Fruit fly (Drosophila melanogaster): ENCODE results near the gene Kyat.
A peak's percentile ranks its signal among the peaks of the same experiment; 100 is the strongest.

Kyat gene

dm6 chr3R:11856295-11856694 lies 34.0 kb upstream of the Kyat start:
- TF ChIP-seq cic (GFP tag; optimal IDR thresholded peaks at IDR 0.05) = no peak
- no peak for TF ChIP-seq CG11617 (GFP tag; optimal IDR thresholded peaks at IDR 0.05)
- no peak for TF ChIP-seq Mnt (GFP tag; optimal IDR thresholded peaks at IDR 0.05)
- TF ChIP-seq Crg-1 (GFP tag; optimal IDR thresholded peaks at IDR 0.05) = no peak

DNA sequence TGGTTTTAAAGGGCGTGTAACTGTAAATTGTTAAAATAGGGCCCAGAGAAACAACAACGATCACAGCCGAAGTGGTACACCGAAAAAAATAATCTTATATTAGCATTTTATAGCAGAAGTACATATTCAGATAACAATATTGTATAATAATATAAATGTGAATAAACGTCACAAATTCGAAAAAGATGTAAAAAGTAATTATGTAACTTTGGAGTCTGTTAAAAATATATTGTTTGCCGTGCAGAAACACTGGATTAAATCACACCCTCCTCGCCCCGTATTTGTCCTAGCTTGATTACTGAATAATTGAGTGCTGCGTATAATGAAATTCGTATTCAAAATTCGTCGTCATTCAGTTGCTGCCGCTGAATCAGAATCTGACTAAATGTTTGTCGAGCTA lies 32.9 kb upstream of the Kyat start:
- TF ChIP-seq CG12768 (GFP tag; optimal IDR thresholded peaks at IDR 0.05) (no peak), Hr96 (GFP tag; optimal IDR thresholded peaks at IDR 0.05) (no peak), kay (GFP tag; ENCODE audit: borderline replicate concordance) (no peak), tj (GFP tag; optimal IDR thresholded peaks at IDR 0.05) (no peak)

dm6 chr3R:11851939-11852338 lies 29.6 kb upstream of the Kyat start:
- no peak for TF ChIP-seq CG7045 (GFP tag; optimal IDR thresholded peaks at IDR 0.05)
- no peak for TF ChIP-seq Hr96 (GFP tag; optimal IDR thresholded peaks at IDR 0.05)
- TF ChIP-seq kay (GFP tag; ENCODE audit: borderline replicate concordance) = no peak

DNA sequence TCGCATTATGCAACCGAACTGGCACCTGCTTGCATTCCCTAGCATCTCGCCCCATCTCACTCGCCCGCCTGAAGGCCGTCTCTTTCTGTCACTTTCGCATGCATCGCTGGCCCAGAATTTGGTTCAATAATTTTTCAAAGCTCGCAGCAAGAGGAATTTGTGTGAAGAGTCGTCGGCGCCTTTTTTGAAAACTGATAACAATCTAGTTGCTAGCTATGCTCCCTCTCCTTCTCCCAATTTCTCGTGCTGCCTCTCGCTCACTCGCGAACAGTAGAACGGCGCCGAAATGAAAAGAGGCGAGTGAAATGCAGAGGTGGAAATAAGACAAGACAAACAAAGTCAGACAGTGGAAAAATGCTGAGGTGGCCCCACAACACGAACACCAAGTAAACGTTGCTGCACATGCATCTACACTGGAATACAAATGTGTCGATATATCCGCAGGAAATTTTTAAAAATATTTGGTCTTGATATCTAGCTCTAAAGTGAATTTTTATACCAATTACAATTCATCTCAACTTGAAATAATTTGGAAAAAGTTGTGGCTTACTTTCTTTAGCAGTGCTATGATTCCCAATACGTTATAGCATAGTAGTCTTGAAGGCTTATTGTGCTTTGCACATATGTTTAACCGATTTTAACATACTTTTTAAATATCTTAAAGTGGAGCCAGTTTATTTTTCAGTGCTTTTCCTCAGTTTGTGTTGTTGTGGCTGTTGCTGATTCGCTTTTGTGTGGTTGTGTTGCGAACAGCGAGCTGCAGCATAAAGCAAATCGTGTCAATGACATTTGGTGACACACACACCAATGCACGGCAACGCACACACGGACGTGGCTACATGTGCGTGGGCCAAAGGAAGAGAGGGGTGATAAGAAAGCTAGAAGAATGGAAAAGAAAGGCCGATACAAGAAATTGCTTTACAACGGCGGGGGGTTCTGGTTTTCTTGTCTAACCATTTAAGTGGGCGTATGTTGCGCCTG lies 28.9 kb upstream of the Kyat start:
- no peak for TF ChIP-seq CG12768 (GFP tag; optimal IDR thresholded peaks at IDR 0.05)
- peak; percentile 65 for TF ChIP-seq CG5204 (GFP tag; optimal IDR thresholded peaks at IDR 0.05)
- peak; percentile 52 for TF ChIP-seq CG14711 (tag; optimal IDR thresholded peaks at IDR 0.05)
- TF ChIP-seq Mnt (GFP tag; optimal IDR thresholded peaks at IDR 0.05) = peak; percentile 22
- TF ChIP-seq Hr96 (GFP tag; optimal IDR thresholded peaks at IDR 0.05) = peak; percentile 46
- TF ChIP-seq CG7045 (GFP tag; optimal IDR thresholded peaks at IDR 0.05) = peak; percentile 36
- no peak for TF ChIP-seq cic (GFP tag; optimal IDR thresholded peaks at IDR 0.05)
- TF ChIP-seq CG33017 (tag; optimal IDR thresholded peaks at IDR 0.05) = no peak
- peak; percentile 57 for TF ChIP-seq CG11617 (GFP tag; optimal IDR thresholded peaks at IDR 0.05)
- no peak for TF ChIP-seq cnc (optimal IDR thresholded peaks at IDR 0.05)
- no peak for TF ChIP-seq kay (GFP tag; ENCODE audit: borderline replicate concordance)
- TF ChIP-seq bab1 (GFP tag; optimal IDR thresholded peaks at IDR 0.05) = peak; percentile 93
- TF ChIP-seq ovo (GFP tag; optimal IDR thresholded peaks at IDR 0.05) = no peak
- peak; percentile 13 for TF ChIP-seq toe (GFP tag; optimal IDR thresholded peaks at IDR 0.05)
- no peak for TF ChIP-seq Clk (GFP tag; optimal IDR thresholded peaks at IDR 0.05)
- TF ChIP-seq Crg-1 (GFP tag; optimal IDR thresholded peaks at IDR 0.05) = peak; percentile 30
- peak; percentile 96 for TF ChIP-seq tj (GFP tag; optimal IDR thresholded peaks at IDR 0.05)
- TF ChIP-seq CG7101 (tag; optimal IDR thresholded peaks at IDR 0.05) = peak; percentile 39
- peak; percentile 67 for TF ChIP-seq pad (GFP tag; optimal IDR thresholded peaks at IDR 0.05)
- peak; percentile 66 for TF ChIP-seq CG1620 (GFP tag; optimal IDR thresholded peaks at IDR 0.05)

DNA sequence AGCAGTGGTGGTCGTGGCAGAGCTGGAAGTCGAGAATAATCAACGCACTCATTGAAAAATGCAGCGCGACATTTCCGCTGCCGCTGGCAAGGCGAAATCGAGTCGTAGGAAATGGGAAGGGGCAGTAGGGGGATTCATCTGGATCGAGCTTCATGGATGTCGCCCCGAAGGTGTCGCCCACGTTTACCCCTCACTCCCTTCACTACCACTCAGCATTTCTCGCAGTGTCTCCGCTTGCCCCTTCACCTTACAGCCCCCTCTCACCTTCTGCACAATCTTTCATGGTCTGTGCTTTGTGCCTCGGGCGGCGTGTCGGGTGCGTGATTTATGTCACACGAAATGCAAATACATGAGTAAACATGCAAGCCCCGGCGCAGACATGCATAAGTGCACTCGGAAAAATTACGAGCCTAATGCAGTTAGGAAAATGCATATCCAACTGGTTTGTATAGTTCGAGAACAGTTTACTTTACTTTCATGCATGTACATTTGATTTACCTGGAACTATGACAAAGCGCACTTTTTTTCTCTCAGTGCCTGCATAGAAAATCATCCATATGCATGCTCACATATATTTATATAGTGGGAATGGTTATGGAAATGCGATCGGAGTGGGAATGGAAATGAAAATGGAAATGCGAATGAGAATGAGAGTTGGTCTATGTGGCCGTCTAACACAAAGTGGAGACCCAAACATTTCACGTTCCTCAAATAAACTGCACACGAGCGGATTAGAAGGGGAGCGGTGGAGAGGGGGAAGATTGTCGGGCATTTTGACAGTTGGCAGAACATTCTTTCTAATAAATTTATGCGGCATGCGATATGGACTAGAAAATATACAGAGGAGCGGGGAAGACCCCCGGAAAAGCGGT lies 27.3 kb upstream of the Kyat start:
- TF ChIP-seq cic (GFP tag; optimal IDR thresholded peaks at IDR 0.05) (no peak), Mnt (GFP tag; optimal IDR thresholded peaks at IDR 0.05) (no peak), Clk (GFP tag; optimal IDR thresholded peaks at IDR 0.05) (no peak), CG5204 (GFP tag; optimal IDR thresholded peaks at IDR 0.05) (peak; percentile 23), CG33017 (tag; optimal IDR thresholded peaks at IDR 0.05) (no peak), toe (GFP tag; optimal IDR thresholded peaks at IDR 0.05) (no peak), CG12768 (GFP tag; optimal IDR thresholded peaks at IDR 0.05) (no peak), bab1 (GFP tag; optimal IDR thresholded peaks at IDR 0.05) (peak; percentile 71), CG1620 (GFP tag; optimal IDR thresholded peaks at IDR 0.05) (no peak), CG7045 (GFP tag; optimal IDR thresholded peaks at IDR 0.05) (peak; percentile 46), Hr96 (GFP tag; optimal IDR thresholded peaks at IDR 0.05) (peak; percentile 5), tj (GFP tag; optimal IDR thresholded peaks at IDR 0.05) (peak; percentile 8), cnc (optimal IDR thresholded peaks at IDR 0.05) (no peak), ovo (GFP tag; optimal IDR thresholded peaks at IDR 0.05) (no peak), kay (GFP tag; ENCODE audit: borderline replicate concordance) (no peak)

DNA sequence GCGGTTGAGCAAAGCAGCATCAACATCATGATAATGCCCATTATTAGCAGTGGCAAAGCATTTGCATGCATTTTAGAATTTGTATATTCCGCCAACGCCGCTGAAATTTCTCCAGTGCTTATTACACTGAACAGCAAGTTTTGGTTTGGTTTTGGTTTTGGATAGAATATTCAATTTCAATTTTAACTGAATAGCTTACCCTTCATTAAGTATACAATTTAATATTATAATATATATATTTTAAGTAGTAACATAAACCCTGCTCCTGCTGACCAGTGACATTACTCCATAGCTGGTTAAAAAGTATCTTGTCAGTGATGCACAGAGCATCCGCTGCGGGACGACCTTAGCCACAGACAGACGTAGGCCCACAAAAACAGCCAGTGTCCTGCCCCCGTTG lies 25.1 kb upstream of the Kyat start:
- TF ChIP-seq Clk (GFP tag; optimal IDR thresholded peaks at IDR 0.05) (no peak), CG5204 (GFP tag; optimal IDR thresholded peaks at IDR 0.05) (no peak), pad (GFP tag; optimal IDR thresholded peaks at IDR 0.05) (no peak), kay (GFP tag; ENCODE audit: borderline replicate concordance) (no peak), tj (GFP tag; optimal IDR thresholded peaks at IDR 0.05) (no peak), CG7101 (tag; optimal IDR thresholded peaks at IDR 0.05) (no peak), CG11617 (GFP tag; optimal IDR thresholded peaks at IDR 0.05) (no peak), Crg-1 (GFP tag; optimal IDR thresholded peaks at IDR 0.05) (no peak), bab1 (GFP tag; optimal IDR thresholded peaks at IDR 0.05) (no peak), toe (GFP tag; optimal IDR thresholded peaks at IDR 0.05) (no peak), Hr96 (GFP tag; optimal IDR thresholded peaks at IDR 0.05) (no peak), cic (GFP tag; optimal IDR thresholded peaks at IDR 0.05) (no peak), CG7045 (GFP tag; optimal IDR thresholded peaks at IDR 0.05) (no peak), Mnt (GFP tag; optimal IDR thresholded peaks at IDR 0.05) (no peak), CG12768 (GFP tag; optimal IDR thresholded peaks at IDR 0.05) (no peak), CG14711 (tag; optimal IDR thresholded peaks at IDR 0.05) (no peak), cnc (optimal IDR thresholded peaks at IDR 0.05) (no peak), CG33017 (tag; optimal IDR thresholded peaks at IDR 0.05) (no peak), ovo (GFP tag; optimal IDR thresholded peaks at IDR 0.05) (no peak), CG1620 (GFP tag; optimal IDR thresholded peaks at IDR 0.05) (no peak)
